Fruit fly (Drosophila melanogaster): ENCODE measurements around the gene pes.

pes gene

DNA sequence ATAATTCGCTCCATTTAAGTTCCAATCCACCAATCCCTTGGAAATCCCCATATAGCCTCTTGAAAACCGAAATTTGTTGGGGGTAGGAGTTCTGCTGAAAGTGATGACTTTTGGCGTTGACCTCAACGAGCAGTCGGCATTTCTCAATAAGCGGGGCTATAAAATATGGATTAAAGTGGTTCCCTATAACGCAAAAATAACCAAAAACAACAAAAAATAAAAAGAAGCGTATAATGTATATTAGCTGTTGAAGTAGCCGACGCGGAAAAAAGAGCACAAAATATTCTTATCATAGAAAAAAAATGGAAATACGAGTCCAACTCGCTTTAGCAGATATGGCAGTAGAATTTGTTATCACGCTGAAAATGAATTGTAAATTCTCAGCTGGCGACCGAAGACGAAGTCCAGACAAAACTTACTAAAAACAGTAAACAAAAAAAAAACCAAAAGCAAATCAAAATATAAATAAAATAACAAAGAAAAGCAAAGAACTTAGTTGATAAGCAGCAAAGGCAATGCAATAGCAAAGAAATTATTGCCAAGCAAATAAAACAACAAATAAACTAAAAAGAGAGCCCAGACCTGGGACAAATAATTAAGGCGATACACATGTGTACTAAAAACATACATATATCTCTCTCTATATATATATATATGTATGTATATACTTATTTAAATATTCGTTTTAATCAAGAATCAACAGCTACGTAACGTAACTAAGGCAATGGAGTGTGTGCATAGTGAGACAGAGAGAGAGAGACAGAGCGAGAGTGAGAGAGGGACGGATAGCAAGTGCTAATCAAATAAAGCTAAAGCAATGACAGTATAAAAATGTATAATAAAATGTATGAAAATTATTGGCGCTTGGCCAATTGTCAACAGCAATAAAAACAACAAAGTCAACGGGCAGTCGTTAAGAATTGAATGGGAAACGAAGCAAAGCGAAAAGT lies 33.1 kb downstream of the pes start (continued):
- TF ChIP-seq br (GFP tag; optimal IDR thresholded peaks at IDR 0.05) (no peak), Hnf4 (GFP tag; optimal IDR thresholded peaks at IDR 0.05) (peak; percentile 21), dl (GFP tag; optimal IDR thresholded peaks at IDR 0.05; ENCODE audit: insufficient read depth in 1 of 2, partially characterized antibody in 2 of 2) (no peak), N (GFP tag; optimal IDR thresholded peaks at IDR 0.05) (no peak), Abd-B (GFP tag; optimal IDR thresholded peaks at IDR 0.05) (no peak), Mio (GFP tag; optimal IDR thresholded peaks at IDR 0.05) (no peak), HLH106 (tag; optimal IDR thresholded peaks at IDR 0.05) (peak; percentile 13)

DNA sequence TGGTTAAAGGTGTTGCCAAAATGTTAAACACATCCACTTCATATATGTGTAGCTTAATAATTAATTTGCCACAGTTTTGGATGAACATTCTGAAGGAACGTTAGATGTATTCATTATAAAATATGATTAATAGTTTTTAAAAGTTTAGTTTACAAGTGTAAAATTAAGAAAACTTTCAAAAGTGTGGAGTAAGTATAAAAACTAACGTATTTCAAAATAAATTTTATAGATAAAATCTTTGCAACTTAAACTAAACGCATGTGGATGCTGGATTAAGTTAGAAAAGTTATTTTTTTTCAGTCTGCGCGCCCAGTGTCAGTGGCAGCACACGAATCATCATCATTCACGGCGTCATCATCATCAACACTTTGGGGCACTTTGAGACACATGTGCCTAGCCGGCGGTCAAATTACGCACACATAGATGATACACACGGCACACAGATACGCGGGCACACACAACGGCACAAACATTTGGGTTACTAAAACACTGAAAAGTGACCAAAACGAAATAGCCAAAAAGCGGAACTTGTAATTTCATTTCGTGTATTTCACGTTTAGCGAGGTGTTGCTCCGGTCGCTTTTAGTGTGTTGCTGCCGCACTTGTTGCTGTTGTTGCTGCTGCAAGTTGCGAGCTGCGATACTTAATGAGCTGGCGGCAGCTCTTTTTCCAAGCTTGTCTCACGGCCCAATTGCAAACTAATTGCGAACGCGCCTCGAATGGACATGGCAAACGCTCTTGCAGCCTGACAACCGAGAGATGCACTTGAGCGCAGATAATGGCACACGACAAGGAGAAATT lies 36.7 kb downstream of the pes start:
- no peak for TF ChIP-seq OdsH (GFP tag; optimal IDR thresholded peaks at IDR 0.05)
- no peak for TF ChIP-seq HLH106 (tag; optimal IDR thresholded peaks at IDR 0.05)
- TF ChIP-seq Dfd (GFP tag; optimal IDR thresholded peaks at IDR 0.05): no peak
- no peak for TF ChIP-seq brk (GFP tag; optimal IDR thresholded peaks at IDR 0.05)
- no peak for TF ChIP-seq rgr (GFP tag; optimal IDR thresholded peaks at IDR 0.05)
- no peak for TF ChIP-seq N (GFP tag; optimal IDR thresholded peaks at IDR 0.05)
- peak; percentile 28 for TF ChIP-seq sv (GFP tag; optimal IDR thresholded peaks at IDR 0.05)
- no peak for TF ChIP-seq br (GFP tag; optimal IDR thresholded peaks at IDR 0.05)

DNA sequence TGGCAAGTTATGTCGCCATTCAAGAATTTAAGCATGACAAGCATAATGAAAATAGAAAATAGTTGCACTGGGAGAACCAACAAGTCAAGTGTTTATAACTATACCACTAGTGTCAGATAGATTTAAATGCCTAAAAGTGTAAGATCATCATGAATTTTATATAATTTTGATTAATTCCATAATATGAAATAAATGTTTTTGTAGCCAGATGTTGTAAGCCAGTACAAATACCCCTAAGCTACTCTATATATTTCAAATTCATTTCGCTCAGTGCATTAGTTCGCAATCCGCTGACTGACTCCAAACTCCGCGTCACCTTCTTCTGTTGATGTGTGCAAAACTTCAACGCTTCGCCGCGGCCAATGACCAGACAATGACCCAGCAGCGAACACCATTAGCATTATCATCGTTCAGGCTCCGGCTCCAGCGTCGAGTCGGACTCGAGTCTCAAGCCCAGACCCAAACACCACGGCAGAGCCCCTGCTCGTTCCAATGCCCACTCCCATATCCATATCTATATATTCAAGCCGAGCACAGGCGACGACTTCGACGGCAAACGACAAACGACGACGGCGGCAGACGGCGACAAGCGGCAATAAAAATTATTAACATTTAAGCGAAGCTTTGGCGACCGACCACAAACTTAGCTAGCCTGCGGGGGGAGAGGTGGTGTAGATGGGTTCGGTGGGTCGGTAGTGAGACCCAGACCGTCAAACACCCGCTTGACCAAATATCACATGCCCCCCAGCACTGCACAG lies 37.5 kb downstream of the pes start:
- no peak for TF ChIP-seq HLH106 (tag; optimal IDR thresholded peaks at IDR 0.05)
- no peak for TF ChIP-seq Hr78 (GFP tag; optimal IDR thresholded peaks at IDR 0.05)
- TF ChIP-seq sv (GFP tag; optimal IDR thresholded peaks at IDR 0.05): no peak
- no peak for TF ChIP-seq lola (GFP tag; optimal IDR thresholded peaks at IDR 0.05)
- TF ChIP-seq Jra (GFP tag; optimal IDR thresholded peaks at IDR 0.05): no peak
- TF ChIP-seq Rel (GFP tag; optimal IDR thresholded peaks at IDR 0.05): no peak
- no peak for TF ChIP-seq Rel (tag; optimal IDR thresholded peaks at IDR 0.05)
- TF ChIP-seq Dfd (GFP tag; optimal IDR thresholded peaks at IDR 0.05): no peak
- TF ChIP-seq Sp1 (GFP tag; optimal IDR thresholded peaks at IDR 0.05): no peak
- TF ChIP-seq Myc (optimal IDR thresholded peaks at IDR 0.05): no peak
- TF ChIP-seq woc (GFP tag; optimal IDR thresholded peaks at IDR 0.05): no peak
- no peak for TF ChIP-seq usp (GFP tag; optimal IDR thresholded peaks at IDR 0.05)
- no peak for TF ChIP-seq fru (GFP tag; optimal IDR thresholded peaks at IDR 0.05)
- TF ChIP-seq jim (GFP tag; optimal IDR thresholded peaks at IDR 0.05): no peak
- TF ChIP-seq pan (optimal IDR thresholded peaks at IDR 0.05): no peak

DNA sequence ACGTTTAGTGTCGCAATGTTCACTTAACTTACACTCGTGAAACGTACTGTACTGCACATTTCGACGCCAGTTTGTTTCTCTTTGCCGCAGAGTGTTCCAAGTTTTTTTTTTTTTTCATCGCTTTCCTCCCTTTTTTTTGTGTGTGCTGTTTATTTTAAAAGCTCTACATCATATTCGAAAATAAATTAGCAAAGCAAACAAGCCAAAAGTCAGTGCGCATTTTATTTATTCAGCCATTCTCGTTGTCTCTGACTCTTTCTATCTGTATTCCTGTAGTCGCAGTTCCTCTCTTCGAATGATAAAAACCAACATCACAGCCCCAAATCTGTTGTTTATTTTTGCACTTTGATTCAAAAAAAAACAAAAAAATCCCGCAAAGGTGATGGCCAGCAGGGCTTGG lies 39.4 kb downstream of the pes start:
- TF ChIP-seq usp (GFP tag; optimal IDR thresholded peaks at IDR 0.05) (no peak), OdsH (GFP tag; optimal IDR thresholded peaks at IDR 0.05) (peak; percentile 72), GATAd (GFP tag; optimal IDR thresholded peaks at IDR 0.05) (peak; percentile 36), sage (GFP tag; optimal IDR thresholded peaks at IDR 0.05) (no peak), Sp1 (GFP tag; optimal IDR thresholded peaks at IDR 0.05) (peak; percentile 25), h (GFP tag; optimal IDR thresholded peaks at IDR 0.05) (peak; percentile 65), tai (GFP tag; optimal IDR thresholded peaks at IDR 0.05) (peak; percentile 71), Jra (GFP tag; optimal IDR thresholded peaks at IDR 0.05) (peak; percentile 44), Vsx2 (GFP tag; optimal IDR thresholded peaks at IDR 0.05; ENCODE audit: partially characterized antibody) (no peak), Hr83 (GFP tag; optimal IDR thresholded peaks at IDR 0.05; ENCODE audit: poor library complexity, severe bottlenecking) (peak; percentile 79), woc (GFP tag; optimal IDR thresholded peaks at IDR 0.05) (no peak), CG9705 (GFP tag; optimal IDR thresholded peaks at IDR 0.05) (no peak), br (GFP tag; optimal IDR thresholded peaks at IDR 0.05) (peak; percentile 50), Hnf4 (GFP tag; optimal IDR thresholded peaks at IDR 0.05) (peak; percentile 77), rgr (GFP tag; optimal IDR thresholded peaks at IDR 0.05) (peak; percentile 80), fru (GFP tag; optimal IDR thresholded peaks at IDR 0.05) (peak; percentile 52), HLH106 (tag; optimal IDR thresholded peaks at IDR 0.05) (no peak), psq (GFP tag; optimal IDR thresholded peaks at IDR 0.05) (peak; percentile 57), foxo (GFP tag; optimal IDR thresholded peaks at IDR 0.05) (peak; percentile 24 to 44), brk (GFP tag; optimal IDR thresholded peaks at IDR 0.05) (peak; percentile 46)

All from whole organism, wandering third instar larva.